Fruit fly (Drosophila melanogaster): ENCODE measurements around the gene Adss.

Adss gene

DNA sequence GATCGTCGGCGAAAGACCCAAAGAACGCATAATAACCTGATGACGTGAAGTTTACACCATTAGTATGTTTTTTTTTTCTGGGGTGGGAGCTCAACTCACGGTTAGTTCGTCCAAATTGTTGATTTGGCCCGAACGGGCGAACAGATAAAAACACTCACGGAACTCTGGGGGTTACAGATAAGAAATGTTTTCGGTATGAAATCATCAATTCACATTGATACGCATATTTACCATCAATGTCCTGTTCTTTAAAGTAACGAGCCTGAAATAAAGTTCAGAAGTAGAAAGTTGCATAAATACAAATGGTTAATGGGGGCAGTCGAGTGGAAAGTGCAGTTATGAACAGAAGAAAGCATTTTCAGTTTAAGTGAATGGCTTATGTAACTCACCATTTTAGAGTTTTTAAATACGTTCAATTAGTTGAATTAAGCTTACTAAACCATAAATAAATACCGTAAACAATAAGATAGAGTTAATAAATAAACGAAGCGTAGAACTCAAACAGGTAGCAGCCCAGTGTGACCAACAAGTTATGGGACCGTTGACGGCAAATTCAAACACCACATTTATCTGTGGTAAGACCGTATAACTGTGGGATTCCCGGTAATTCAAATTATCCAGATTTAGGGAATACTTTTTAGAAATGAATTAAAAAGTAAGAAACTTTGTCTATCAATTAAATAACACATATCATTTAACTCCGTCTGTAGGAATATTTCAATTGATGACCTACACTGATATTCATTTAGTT, 6.5 kb downstream of the Adss start, which contains the start of gene CG17272 (continued):
- TF ChIP-seq CG10366 (GFP tag; IDR thresholded peaks at IDR 0.05) (no peak), ash1 (GFP tag; optimal IDR thresholded peaks at IDR 0.05) (no peak), lov (optimal IDR thresholded peaks at IDR 0.05) (no peak), lov (GFP tag; IDR thresholded peaks at IDR 0.05) (no peak), Dll (GFP tag; IDR thresholded peaks at IDR 0.05; ENCODE audit: partially characterized antibody) (no peak), ac (GFP tag; optimal IDR thresholded peaks at IDR 0.05) (no peak), knrl (GFP tag; IDR thresholded peaks at IDR 0.05; ENCODE audit: partially characterized antibody) (no peak), Elba2 (GFP tag; optimal IDR thresholded peaks at IDR 0.05) (peak; percentile 43), CrebB (tag; optimal IDR thresholded peaks at IDR 0.05) (no peak), grau (tag; optimal IDR thresholded peaks at IDR 0.05) (no peak), CG14860 (GFP tag; IDR thresholded peaks at IDR 0.05; ENCODE audit: partially characterized antibody) (no peak), gcm2 (GFP tag; optimal IDR thresholded peaks at IDR 0.05) (no peak), NFAT (GFP tag; IDR thresholded peaks at IDR 0.05) (no peak), sna (GFP tag; IDR thresholded peaks at IDR 0.05; ENCODE audit: partially characterized antibody) (no peak), ab (GFP tag; optimal IDR thresholded peaks at IDR 0.05) (no peak), CG7357 (GFP tag; IDR thresholded peaks at IDR 0.05) (no peak), CG12236 (GFP tag; optimal IDR thresholded peaks at IDR 0.05) (no peak), lmd (GFP tag; IDR thresholded peaks at IDR 0.05) (no peak), CG17186 (GFP tag; optimal IDR thresholded peaks at IDR 0.05) (peak; percentile 22), ase (GFP tag; IDR thresholded peaks at IDR 0.05) (no peak), Dbx (GFP tag; IDR thresholded peaks at IDR 0.05) (no peak), Aef1 (GFP tag; IDR thresholded peaks at IDR 0.05) (no peak), cwo (GFP tag; optimal IDR thresholded peaks at IDR 0.05) (no peak), Hr78 (GFP tag; optimal IDR thresholded peaks at IDR 0.05) (no peak), Dip3 (GFP tag; optimal IDR thresholded peaks at IDR 0.05) (no peak), insv (GFP tag; optimal IDR thresholded peaks at IDR 0.05) (no peak), Atf3 (GFP tag; optimal IDR thresholded peaks at IDR 0.05) (no peak), tgo (GFP tag; IDR thresholded peaks at IDR 0.05) (no peak), CG17568 (GFP tag; optimal IDR thresholded peaks at IDR 0.05) (no peak), Oli (tag; optimal IDR thresholded peaks at IDR 0.05) (no peak), ro (GFP tag; IDR thresholded peaks at IDR 0.05) (no peak), E2f1 (GFP tag; IDR thresholded peaks at IDR 0.05) (no peak), CG15696 (tag; optimal IDR thresholded peaks at IDR 0.05) (no peak), klu (GFP tag; IDR thresholded peaks at IDR 0.05) (no peak), CG6854 (GFP tag; optimal IDR thresholded peaks at IDR 0.05) (no peak), dati (GFP tag; IDR thresholded peaks at IDR 0.05) (no peak), CG16863 (GFP tag; optimal IDR thresholded peaks at IDR 0.05) (no peak), CG17802 (tag; optimal IDR thresholded peaks at IDR 0.05) (no peak), CG9797 (GFP tag; optimal IDR thresholded peaks at IDR 0.05) (peak; percentile 76), D19A (tag; optimal IDR thresholded peaks at IDR 0.05) (no peak), en (GFP tag; optimal IDR thresholded peaks at IDR 0.05) (no peak), vvl (GFP tag; IDR thresholded peaks at IDR 0.05) (no peak), CG14050 (GFP tag; IDR thresholded peaks at IDR 0.05) (no peak), Sry-δ (GFP tag; optimal IDR thresholded peaks at IDR 0.05) (peak; percentile 4), CG11093 (GFP tag; IDR thresholded peaks at IDR 0.05) (no peak), pzg (GFP tag; optimal IDR thresholded peaks at IDR 0.05) (peak; percentile 58), sob (GFP tag; IDR thresholded peaks at IDR 0.05) (no peak), CG12769 (tag; optimal IDR thresholded peaks at IDR 0.05) (peak; percentile 44), inv (GFP tag; IDR thresholded peaks at IDR 0.05; ENCODE audit: partially characterized antibody) (no peak), Xbp1 (GFP tag; optimal IDR thresholded peaks at IDR 0.05) (no peak), da (GFP tag; optimal IDR thresholded peaks at IDR 0.05) (no peak)
